Fruit fly (Drosophila melanogaster): ENCODE results near the gene CG7988.

Gene CG7988

dm6 chr3R:18171983-18172967 is 48.1 kb upstream of the CG7988 start (continued):
- TF ChIP-seq dmrt99B (tag; optimal IDR thresholded peaks at IDR 0.05) (peak; percentile 95), psq (GFP tag; optimal IDR thresholded peaks at IDR 0.05) (peak; percentile 66), sens (GFP tag) (peak; percentile 99), CG9727 (GFP tag; optimal IDR thresholded peaks at IDR 0.05) (peak; percentile 96), p53 (GFP tag; optimal IDR thresholded peaks at IDR 0.05) (peak; percentile 55), CG12155 (GFP tag; optimal IDR thresholded peaks at IDR 0.05) (peak; percentile 88), mirr (GFP tag; optimal IDR thresholded peaks at IDR 0.05) (no peak), Meics (GFP tag; optimal IDR thresholded peaks at IDR 0.05) (peak; percentile 94), CG33213 (GFP tag; optimal IDR thresholded peaks at IDR 0.05) (peak; percentile 74), Hr3 (GFP tag; optimal IDR thresholded peaks at IDR 0.05) (peak; percentile 92), inv (GFP tag; IDR thresholded peaks at IDR 0.05; ENCODE audit: partially characterized antibody) (no peak), CG9609 (GFP tag; optimal IDR thresholded peaks at IDR 0.05) (peak; percentile 93), CG17612 (GFP tag; IDR thresholded peaks at IDR 0.05) (peak; percentile 71), Trl (optimal IDR thresholded peaks at IDR 0.05) (peak; percentile 76 to 77), Trl (GFP tag; optimal IDR thresholded peaks at IDR 0.05) (peak; percentile 74), aop (GFP tag; IDR thresholded peaks at IDR 0.05) (peak; percentile 15; the same call in 1 of the 2 replicates), nmo (GFP tag; optimal IDR thresholded peaks at IDR 0.05) (peak; percentile 95), Optix (GFP tag; IDR thresholded peaks at IDR 0.05) (peak; percentile 61; the same call in 1 of the 3 replicates), twi (tag; optimal IDR thresholded peaks at IDR 0.05) (peak; percentile 86), CG4854 (GFP tag; optimal IDR thresholded peaks at IDR 0.05) (peak; percentile 84), seq (GFP tag; IDR thresholded peaks at IDR 0.05) (peak; percentile 88), CG15269 (tag; optimal IDR thresholded peaks at IDR 0.05) (peak; percentile 94), CG31388 (GFP tag; optimal IDR thresholded peaks at IDR 0.05) (peak; percentile 77), CG3281 (GFP tag; optimal IDR thresholded peaks at IDR 0.05) (peak; percentile 94), vvl (GFP tag; IDR thresholded peaks at IDR 0.05) (peak; percentile 93), CG13894 (tag; optimal IDR thresholded peaks at IDR 0.05) (peak; percentile 87), CG2202 (tag; optimal IDR thresholded peaks at IDR 0.05) (peak; percentile 84), CG8089 (GFP tag; optimal IDR thresholded peaks at IDR 0.05) (peak; percentile 89), CG17912 (GFP tag; optimal IDR thresholded peaks at IDR 0.05) (peak; percentile 40), E2f2 (GFP tag; IDR thresholded peaks at IDR 0.05) (peak; percentile 66), CG31441 (GFP tag; IDR thresholded peaks at IDR 0.05) (peak; percentile 98), fd64A (GFP tag; optimal IDR thresholded peaks at IDR 0.05) (peak; percentile 79), ase (GFP tag; IDR thresholded peaks at IDR 0.05) (peak; percentile 82), Oaz (GFP tag; IDR thresholded peaks at IDR 0.05) (peak; percentile 77), corto (GFP tag; optimal IDR thresholded peaks at IDR 0.05) (peak; percentile 36), CG4707 (GFP tag; optimal IDR thresholded peaks at IDR 0.05) (peak; percentile 85), CG2875 (GFP tag; optimal IDR thresholded peaks at IDR 0.05) (peak; percentile 92), dmrt11E (tag; optimal IDR thresholded peaks at IDR 0.05) (peak; percentile 91), ash1 (GFP tag; optimal IDR thresholded peaks at IDR 0.05) (peak; percentile 43), CG11696 (GFP tag; IDR thresholded peaks at IDR 0.05) (peak; percentile 64; the same call in 1 of the 2 replicates), CG4730 (GFP tag; IDR thresholded peaks at IDR 0.05) (peak; percentile 80), ken (GFP tag; IDR thresholded peaks at IDR 0.05) (peak; percentile 81; the same call in 2 of the 3 replicates), shn (GFP tag; optimal IDR thresholded peaks at IDR 0.05) (peak; percentile 90), CG32772 (GFP tag; IDR thresholded peaks at IDR 0.05) (peak; percentile 89), CG10959 (GFP tag; IDR thresholded peaks at IDR 0.05) (peak; percentile 78), CG13287 (GFP tag; IDR thresholded peaks at IDR 0.05; ENCODE audit: partially characterized antibody) (no peak), CG16815 (GFP tag; optimal IDR thresholded peaks at IDR 0.05) (peak; percentile 90), CG17829 (tag; optimal IDR thresholded peaks at IDR 0.05) (peak; percentile 92), CG9817 (tag; optimal IDR thresholded peaks at IDR 0.05) (peak; percentile 89)

Data from whole organism, embryonic.